Worm (Caenorhabditis elegans): Measurements from ENCODE around the gene C17C3.1.

Gene C17C3.1

DNA sequence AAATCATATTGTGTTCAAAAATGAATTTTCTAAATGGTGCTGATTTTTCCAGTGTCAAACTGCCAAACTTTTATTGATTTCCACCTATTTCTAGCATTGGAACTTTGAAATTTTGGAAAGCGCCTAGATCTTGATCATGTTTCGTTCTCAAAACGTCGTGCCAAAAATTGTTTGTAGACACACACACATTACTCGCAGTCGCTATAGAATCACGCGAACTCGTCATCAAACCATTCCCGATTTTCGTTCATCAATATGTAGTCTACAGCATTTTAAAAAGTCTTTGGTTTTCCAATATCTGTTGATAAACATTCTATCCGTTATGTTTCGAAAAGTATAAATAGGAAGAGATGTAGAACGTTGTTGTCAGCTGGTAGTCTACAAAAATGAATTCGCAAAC is at the start of gene C17C3.1, which contains the start of gene C17C3.15:
Gene C17C3.1 (plus strand): TSS at position 301 of the 400 bp plus-strand sequence.
Gene C17C3.15 (plus strand): TSS at position 383 of the 400 bp plus-strand sequence.
- no peak for TF ChIP-seq tbx-9 (tag; optimal IDR thresholded peaks at IDR 0.05; ENCODE audit: borderline replicate concordance)
- no peak for TF ChIP-seq K11D2.4 (GFP tag; IDR thresholded peaks at IDR 0.05)
- TF ChIP-seq nfyb-1 (GFP tag; IDR thresholded peaks at IDR 0.05) = no peak
- TF ChIP-seq sptf-2 (GFP tag; optimal IDR thresholded peaks at IDR 0.05) = no peak
- no peak for TF ChIP-seq F23B12.7 (tag; optimal IDR thresholded peaks at IDR 0.05; ENCODE audit: insufficient read depth)
- no peak for TF ChIP-seq unc-130 (GFP tag; optimal IDR thresholded peaks at IDR 0.05)
- TF ChIP-seq mel-28 (tag; optimal IDR thresholded peaks at IDR 0.05; ENCODE audit: borderline replicate concordance) = no peak
- TF ChIP-seq Y67H2A.10 (GFP tag; conservative IDR thresholded peaks at IDR 0.05) = no peak
- TF ChIP-seq hlh-12 (tag; optimal IDR thresholded peaks at IDR 0.05) = no peak
- no peak for TF ChIP-seq Y95B8A.8 (GFP tag; IDR thresholded peaks at IDR 0.05)

DNA sequence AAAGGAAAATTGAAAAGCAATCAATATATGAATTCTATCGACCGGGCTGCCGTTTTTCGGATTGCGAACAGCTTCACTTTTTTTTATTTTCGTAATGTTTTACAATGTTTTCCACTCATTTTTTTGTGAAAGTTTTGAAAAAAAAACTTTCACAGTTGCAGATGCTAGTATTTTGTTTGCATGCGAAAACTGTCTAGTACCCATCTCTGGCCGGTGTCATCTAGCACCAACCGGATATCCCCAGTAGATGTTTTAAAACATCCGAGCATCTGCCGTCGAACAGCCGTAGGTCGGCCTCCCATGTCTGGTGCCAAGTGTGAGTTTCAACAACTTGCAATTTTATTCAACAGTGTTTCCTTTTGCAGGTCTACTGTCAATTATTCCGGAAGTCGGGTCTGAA is 49.0 kb upstream of the C17C3.1 start, which contains the start of gene ZK177.12:
Gene ZK177.12 (plus strand): TSS at position 301 of the 400 bp plus-strand sequence.
- no peak for TF ChIP-seq sdz-38 (tag; optimal IDR thresholded peaks at IDR 0.05)
- no peak for TF ChIP-seq nhr-179 (tag; optimal IDR thresholded peaks at IDR 0.05)
- no peak for TF ChIP-seq C06A6.2 (GFP tag; conservative IDR thresholded peaks at IDR 0.05)
- TF ChIP-seq ets-4 (GFP tag; optimal IDR thresholded peaks at IDR 0.05) = no peak
- no peak for TF ChIP-seq nhr-27 (tag; optimal IDR thresholded peaks at IDR 0.05)
- TF ChIP-seq snpc-3.4 (tag; optimal IDR thresholded peaks at IDR 0.05) = no peak
- TF ChIP-seq T26A5.8 (tag; optimal IDR thresholded peaks at IDR 0.05) = no peak
- no peak for TF ChIP-seq Y56A3A.18 (GFP tag; IDR thresholded peaks at IDR 0.05)
- no peak for TF ChIP-seq ztf-18 (tag; optimal IDR thresholded peaks at IDR 0.05)

DNA sequence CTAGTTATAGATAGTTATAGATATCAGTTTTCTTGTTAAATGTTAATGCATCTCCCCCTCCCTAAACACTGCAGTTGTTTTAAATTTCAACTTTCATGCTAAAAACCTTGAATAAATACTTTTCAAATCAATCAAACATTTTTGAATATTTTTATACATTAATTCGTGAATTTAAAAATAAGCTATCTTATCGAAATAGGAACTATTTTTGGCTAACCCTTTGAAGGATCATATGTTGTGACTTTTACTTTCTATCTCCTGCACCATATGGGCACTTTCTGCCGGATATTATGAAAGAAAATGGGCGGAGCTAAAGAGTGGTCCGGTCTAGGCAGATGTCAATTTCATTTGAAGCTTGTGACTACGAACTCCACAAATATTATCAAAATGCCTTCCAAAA is 47.7 kb upstream of the C17C3.1 start, which contains the start of gene ZK177.11:
Gene ZK177.11 (plus strand): TSS at position 301 of the 400 bp plus-strand sequence.
- TF ChIP-seq lag-1 (GFP tag; IDR thresholded peaks at IDR 0.05) = no peak
- TF ChIP-seq Y95B8A.8 (GFP tag; IDR thresholded peaks at IDR 0.05) = no peak
- TF ChIP-seq nhr-80 (tag; optimal IDR thresholded peaks at IDR 0.05) = no peak
- no peak for TF ChIP-seq egl-44 (GFP tag; IDR thresholded peaks at IDR 0.05)
- no peak for TF ChIP-seq gei-17 (GFP tag; optimal IDR thresholded peaks at IDR 0.05)
- TF ChIP-seq Y53F4B.3 (GFP tag; IDR thresholded peaks at IDR 0.05) = no peak
- TF ChIP-seq rec-8 (tag; optimal IDR thresholded peaks at IDR 0.05) = no peak
- no peak for TF ChIP-seq ZK185.1 (tag; optimal IDR thresholded peaks at IDR 0.05; ENCODE audit: poor library complexity, severe bottlenecking)
- TF ChIP-seq ekl-4 (GFP tag; IDR thresholded peaks at IDR 0.05) = no peak
- no peak for TF ChIP-seq dpl-1 (GFP tag; optimal IDR thresholded peaks at IDR 0.05)
- no peak for TF ChIP-seq bed-1 (GFP tag; IDR thresholded peaks at IDR 0.05)
- no peak for TF ChIP-seq aptf-3 (GFP tag; IDR thresholded peaks at IDR 0.05)
- no peak for TF ChIP-seq dox-1 (GFP tag; IDR thresholded peaks at IDR 0.05)
- no peak for TF ChIP-seq madf-3 (GFP tag; IDR thresholded peaks at IDR 0.05)
- no peak for TF ChIP-seq D2030.7 (GFP tag; IDR thresholded peaks at IDR 0.05)
- TF ChIP-seq F57C9.4 (tag; optimal IDR thresholded peaks at IDR 0.05) = no peak
- no peak for TF ChIP-seq athp-1 (tag; optimal IDR thresholded peaks at IDR 0.05)
- no peak for TF ChIP-seq die-1 (tag; optimal IDR thresholded peaks at IDR 0.05)
- TF ChIP-seq let-607 (tag; optimal IDR thresholded peaks at IDR 0.05) = no peak
